Fruit fly (Drosophila melanogaster) whole organism, embryonic: ENCODE measurements around the gene CG17359.
A peak's percentile ranks its signal among the peaks of the same experiment; 100 is the strongest.

Experiments used
- Bgb ChIP-seq: fragments of 200-800 bp; sonication (Bioruptor generic); IDR thresholded peaks from 2 replicates; pipeline ENCODE4 v1.3.6; 2022; ENCODE audit warnings: missing biosample characterization, missing genetic modification characterization; ENCODE audit not compliant: partially characterized antibody
- CG10543 ChIP-seq: fragments of 200-800 bp; sonication (Bioruptor generic); optimal IDR thresholded peaks from 3 replicates; lab custom pipeline; 2017; ENCODE audit warnings: missing biosample characterization, mild to moderate bottlenecking, missing genetic modification characterization, moderate library complexity
- CG12659 ChIP-seq: fragments of 200-800 bp; sonication (Bioruptor generic); optimal IDR thresholded peaks from 3 replicates; lab custom pipeline; 2017; ENCODE audit warnings: mild to moderate bottlenecking, missing biosample characterization, missing genetic modification reagents, missing genetic modification characterization
- CG12769 ChIP-seq: fragments of 200-800 bp; sonication (Bioruptor generic); optimal IDR thresholded peaks from 2 replicates; lab custom pipeline; 2019; ENCODE audit warnings: missing biosample characterization, mild to moderate bottlenecking, missing genetic modification characterization, moderate library complexity
- CG15696 ChIP-seq: fragments of 200-800 bp; sonication (Bioruptor generic); optimal IDR thresholded peaks from 2 replicates; lab custom pipeline; 2019; ENCODE audit warnings: missing biosample characterization, mild to moderate bottlenecking, missing genetic modification characterization, moderate library complexity
- CG2116 ChIP-seq: fragments of 200-800 bp; sonication (Bioruptor generic); optimal IDR thresholded peaks from 3 replicates; lab custom pipeline; 2018; ENCODE audit warnings: missing biosample characterization, mild to moderate bottlenecking, missing genetic modification characterization
- CG31441 ChIP-seq: fragments of 200-800 bp; sonication (Bioruptor generic); IDR thresholded peaks from 2 replicates; pipeline ENCODE4 v1.3.6; 2022; ENCODE audit warnings: missing biosample characterization, missing genetic modification characterization
- CG4424 ChIP-seq: fragments of 200-800 bp; sonication (Bioruptor generic); optimal IDR thresholded peaks from 3 replicates; lab custom pipeline; 2016; ENCODE audit warnings: missing biosample characterization, missing genetic modification characterization
- CG8924 ChIP-seq: fragments of 200-800 bp; optimal IDR thresholded peaks from 3 replicates; lab custom pipeline; 2019; ENCODE audit warnings: missing biosample characterization, mild to moderate bottlenecking, missing genetic modification characterization, moderate library complexity
- CG8944 ChIP-seq: fragments of 200-800 bp; sonication (Bioruptor generic); optimal IDR thresholded peaks from 3 replicates; lab custom pipeline; 2016; ENCODE audit warnings: missing biosample characterization, missing genetic modification characterization
- CG9727 ChIP-seq: fragments of 200-800 bp; sonication (Bioruptor generic); optimal IDR thresholded peaks from 3 replicates; lab custom pipeline; 2017; ENCODE audit warnings: missing biosample characterization, mild to moderate bottlenecking, missing genetic modification characterization
- Chrac-16 ChIP-seq: fragments of 200-800 bp; sonication (Bioruptor generic); optimal IDR thresholded peaks from 3 replicates; lab custom pipeline; 2016; ENCODE audit warnings: missing biosample characterization, missing genetic modification characterization
- Dbx ChIP-seq: fragments of 200-800 bp; sonication (Bioruptor generic); IDR thresholded peaks from 3 replicates; pipeline ENCODE4 v1.3.6; 2022; ENCODE audit warnings: missing biosample characterization, missing genetic modification characterization
- Dp ChIP-seq: fragments of 200-800 bp; sonication (Bioruptor generic); optimal IDR thresholded peaks from 2 replicates; lab custom pipeline; 2018; ENCODE audit warnings: missing biosample characterization, mild to moderate bottlenecking, missing genetic modification characterization, moderate library complexity
- HLH54F ChIP-seq: fragments of 200-800 bp; sonication (Bioruptor generic); optimal IDR thresholded peaks from 3 replicates; lab custom pipeline; 2016; ENCODE audit warnings: missing biosample characterization, missing genetic modification characterization
- Hr3 ChIP-seq: fragments of 200-800 bp; sonication (Bioruptor generic); optimal IDR thresholded peaks from 3 replicates; lab custom pipeline; 2016; ENCODE audit warnings: missing biosample characterization, missing genetic modification characterization
- Lhr ChIP-seq: fragments of 200-800 bp; sonication (Bioruptor generic); optimal IDR thresholded peaks from 3 replicates; lab custom pipeline; 2017; ENCODE audit warnings: mild to moderate bottlenecking, missing biosample characterization, missing genetic modification reagents, missing genetic modification characterization
- MBD-R2 ChIP-seq: fragments of 200-800 bp; sonication (Bioruptor generic); IDR thresholded peaks from 2 replicates; pipeline ENCODE4 v1.3.6; 2022; ENCODE audit warnings: missing biosample characterization, missing genetic modification characterization
- MESR4 ChIP-seq: fragments of 200-800 bp; sonication (Bioruptor generic); optimal IDR thresholded peaks from 2 replicates; lab custom pipeline; 2018; ENCODE audit warnings: missing biosample characterization, mild to moderate bottlenecking, missing genetic modification characterization, moderate library complexity
- Max ChIP-seq: fragments of 200-800 bp; sonication (Bioruptor generic); optimal IDR thresholded peaks from 2 replicates; lab custom pipeline; 2016; ENCODE audit warnings: missing biosample characterization, mild to moderate bottlenecking, missing genetic modification characterization
- Med ChIP-seq: fragments of 200-800 bp; sonication (Bioruptor generic); peaks from one replicate; lab custom pipeline; 2016; ENCODE audit warnings: missing biosample characterization, missing genetic modification characterization, mild to moderate bottlenecking, inconsistent platforms, moderate library complexity
- Rx ChIP-seq: fragments of 200-800 bp; sonication (Bioruptor generic); IDR thresholded peaks from 2 replicates; pipeline ENCODE4 v1.3.6; 2022; ENCODE audit warnings: missing biosample characterization, missing genetic modification characterization
- Trl ChIP-seq, 3 experiments: fragments of >200 bp in 2 of 3; fragments of 200-800 bp in 1 of 3; sonication (Bioruptor generic) in 1 of 3; optimal IDR thresholded peaks; 2 replicates in 1 of 3; 3 replicates in 2 of 3; lab custom pipeline; 2016 to 2017; ENCODE audit warnings: missing biosample characterization in 1 of 3, missing genetic modification characterization in 1 of 3
- al ChIP-seq: fragments of 200-800 bp; sonication (Bioruptor generic); IDR thresholded peaks from 2 replicates; pipeline ENCODE4 v1.3.6; 2022; ENCODE audit warnings: missing biosample characterization, missing genetic modification characterization
- ap ChIP-seq: fragments of 200-800 bp; sonication (Bioruptor generic); IDR thresholded peaks from 2 replicates; pipeline ENCODE4 v1.3.6; 2022; ENCODE audit warnings: missing biosample characterization, missing genetic modification characterization
- chif ChIP-seq, 2 experiments: fragments of 200-800 bp; sonication (Bioruptor generic); optimal IDR thresholded peaks; 3 replicates each; lab custom pipeline; 2016; ENCODE audit warnings: missing biosample characterization in 2 of 2, missing genetic modification characterization in 2 of 2
- chn ChIP-seq: fragments of 200-800 bp; sonication (Bioruptor generic); optimal IDR thresholded peaks from 2 replicates; lab custom pipeline; 2016; ENCODE audit warnings: missing biosample characterization, missing genetic modification characterization
- dmrt11E ChIP-seq: fragments of 200-800 bp; sonication (Bioruptor generic); optimal IDR thresholded peaks from 3 replicates; lab custom pipeline; 2018; ENCODE audit warnings: missing biosample characterization, mild to moderate bottlenecking, missing genetic modification characterization, moderate library complexity
- exex ChIP-seq: fragments of 200-800 bp; sonication (Bioruptor generic); optimal IDR thresholded peaks from 4 replicates; lab custom pipeline; 2018; ENCODE audit warnings: missing biosample characterization, mild to moderate bottlenecking, missing genetic modification characterization, moderate library complexity
- gem ChIP-seq: fragments of 200-800 bp; sonication (Bioruptor generic); optimal IDR thresholded peaks from 2 replicates; lab custom pipeline; 2019; ENCODE audit warnings: missing biosample characterization, mild to moderate bottlenecking, missing genetic modification characterization, moderate library complexity
- hbn ChIP-seq: fragments of 200-800 bp; sonication (Bioruptor generic); IDR thresholded peaks from 2 replicates; pipeline ENCODE4 v1.3.6; 2022; ENCODE audit warnings: missing biosample characterization, missing genetic modification characterization; ENCODE audit not compliant: partially characterized antibody
- jing ChIP-seq: fragments of 200-800 bp; sonication (Bioruptor generic); optimal IDR thresholded peaks from 2 replicates; lab custom pipeline; 2018; ENCODE audit warnings: missing biosample characterization, mild to moderate bottlenecking, missing genetic modification characterization
- knrl ChIP-seq: fragments of 200-800 bp; sonication (Bioruptor generic); IDR thresholded peaks from 3 replicates; pipeline ENCODE4 v1.3.6; 2022; ENCODE audit warnings: missing biosample characterization, missing genetic modification characterization; ENCODE audit not compliant: partially characterized antibody
- mld ChIP-seq: fragments of 200-800 bp; sonication (Bioruptor generic); IDR thresholded peaks from 3 replicates; pipeline ENCODE4 v1.3.6; 2022; ENCODE audit warnings: missing biosample characterization, missing genetic modification characterization; ENCODE audit not compliant: partially characterized antibody
- pzg ChIP-seq: fragments of 200-800 bp; sonication (Bioruptor generic); optimal IDR thresholded peaks from 3 replicates; lab custom pipeline; 2018; ENCODE audit warnings: missing biosample characterization, mild to moderate bottlenecking, missing genetic modification characterization, moderate library complexity
- ranshi ChIP-seq: fragments of 200-800 bp; sonication (Bioruptor generic); IDR thresholded peaks from 2 replicates; pipeline ENCODE4 v1.3.6; 2022; ENCODE audit warnings: missing biosample characterization, missing genetic modification characterization
- run ChIP-seq: fragments of 200-800 bp; sonication (Bioruptor generic); optimal IDR thresholded peaks from 3 replicates; lab custom pipeline; 2018; ENCODE audit warnings: missing biosample characterization, mild to moderate bottlenecking, missing genetic modification characterization
- tio ChIP-seq: fragments of 200-800 bp; sonication (Bioruptor generic); optimal IDR thresholded peaks from 2 replicates; lab custom pipeline; 2017; ENCODE audit warnings: missing biosample characterization, missing genetic modification characterization, inconsistent platforms
- unpg ChIP-seq: fragments of 200-800 bp; sonication (Bioruptor generic); optimal IDR thresholded peaks from 3 replicates; lab custom pipeline; 2018; ENCODE audit warnings: missing biosample characterization, mild to moderate bottlenecking, missing genetic modification characterization, moderate library complexity
- vnd ChIP-seq: fragments of 200-800 bp; sonication (Bioruptor generic); IDR thresholded peaks from 3 replicates; pipeline ENCODE4 v1.3.6; 2022; ENCODE audit warnings: missing biosample characterization, missing genetic modification characterization; ENCODE audit not compliant: partially characterized antibody
- zen2 ChIP-seq: fragments of 200-800 bp; sonication (Bioruptor generic); IDR thresholded peaks from 3 replicates; pipeline ENCODE4 v1.3.6; 2022; ENCODE audit warnings: missing biosample characterization, missing genetic modification characterization; ENCODE audit not compliant: partially characterized antibody

The CG17359 gene

DNA sequence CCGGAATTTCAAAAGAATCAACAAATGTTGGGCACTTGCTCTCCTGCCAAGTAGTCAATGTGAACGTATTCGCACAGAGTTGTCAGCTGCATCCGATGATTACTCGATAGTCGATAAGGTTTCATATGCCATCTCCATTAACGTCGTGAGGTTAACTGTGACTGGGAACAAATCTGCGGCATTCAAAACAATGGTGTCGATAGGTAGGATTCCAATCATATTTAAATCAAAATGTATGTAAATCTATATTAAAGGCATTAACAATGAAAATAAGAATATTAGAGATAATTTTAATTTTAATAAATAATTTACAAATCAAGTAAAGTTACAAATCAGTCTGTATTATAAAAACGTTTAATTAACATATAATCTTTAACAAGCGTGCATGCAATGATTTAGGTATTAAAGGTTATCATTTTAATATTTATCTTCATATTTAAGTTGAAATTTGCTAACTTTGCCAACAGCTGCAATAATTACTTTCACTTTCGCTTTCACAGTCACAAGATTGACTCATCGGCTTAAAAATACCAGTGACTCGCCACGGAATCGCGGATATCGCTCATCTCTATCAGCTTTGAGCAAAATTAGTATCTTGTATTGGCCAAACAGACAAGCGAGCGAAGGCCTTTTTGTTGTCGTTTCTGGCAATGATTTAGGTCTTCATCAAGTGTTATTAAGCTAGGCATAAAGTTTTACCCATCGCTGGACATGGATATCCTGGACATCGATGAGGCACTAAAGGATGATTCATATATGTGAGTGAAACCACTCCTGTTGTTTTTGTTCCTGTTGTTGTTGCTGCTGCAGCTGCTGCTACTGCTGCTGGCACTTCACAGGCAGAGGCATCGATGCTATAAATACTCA, 34.2 kb downstream of the CG17359 start, which contains the start of the genes Meics, Nxf3 and ssp2 (continued):
- TF ChIP-seq dmrt11E (peak; percentile 23), knrl (GFP tag; lab: Robert Waterston, UW) (peak; percentile 79), CG12659 (GFP tag; lab: Kevin White, UChicago) (peak; percentile 46), ranshi (peak; percentile 50; the same call in 1 of the 2 replicates), gem (tag; lab: Kevin White, UChicago) (no peak), CG4424 (GFP tag; lab: Kevin White, UChicago) (no peak), jing (GFP tag; lab: Kevin White, UChicago) (no peak), chif (GFP tag; optimal IDR thresholded peaks at IDR 0.05; lab: Kevin White, UChicago) (no peak), Hr3 (GFP tag; lab: Kevin White, UChicago) (peak; percentile 60), CG10543 (GFP tag; lab: Kevin White, UChicago) (peak; percentile 42), Med (GFP tag; lab: Kevin White, UChicago) (peak; percentile 84), CG12769 (tag; lab: Kevin White, UChicago) (no peak), MBD-R2 (GFP tag; lab: Robert Waterston, UW) (peak; percentile 79), MESR4 (GFP tag; lab: Kevin White, UChicago) (peak; percentile 87), Rx (peak; percentile 3; the same call in 1 of the 2 replicates), CG2116 (peak; percentile 57), Max (GFP tag; lab: Kevin White, UChicago) (no peak), hbn (GFP tag; lab: Robert Waterston, UW) (0 out of 2 replicates have a peak, but pooled peaks have one; percentile 55), pzg (peak; percentile 60), al (no peak), run (no peak), CG9727 (GFP tag; lab: Kevin White, UChicago) (peak; percentile 56), vnd (GFP tag; lab: Robert Waterston, UW) (peak; percentile 61), Dp (GFP tag; lab: Kevin White, UChicago) (peak; percentile 40), CG8944 (GFP tag; lab: Kevin White, UChicago) (peak; percentile 20), mld (peak; percentile 39; the same call in 1 of the 3 replicates), Lhr (peak; percentile 14), Trl (optimal IDR thresholded peaks at IDR 0.05; lab: Kevin White, UChicago) (no peak), Trl (GFP tag; optimal IDR thresholded peaks at IDR 0.05; lab: Kevin White, UChicago) (no peak), Dbx (0 out of 3 replicates have a peak, but pooled peaks have one; percentile 21), zen2 (GFP tag; lab: Robert Waterston, UW) (peak; percentile 54; the same call in 2 of the 3 replicates), CG15696 (tag; lab: Kevin White, UChicago) (no peak), CG8924 (tag; lab: Kevin White, UChicago) (peak; percentile 17), exex (no peak), Chrac-16 (GFP tag; lab: Kevin White, UChicago) (peak; percentile 7), CG31441 (peak; percentile 86; the same call in 1 of the 2 replicates), HLH54F (GFP tag; lab: Kevin White, UChicago) (peak; percentile 21), Bgb (GFP tag; lab: Robert Waterston, UW) (peak; percentile 71), unpg (GFP tag; lab: Kevin White, UChicago) (no peak), chn (GFP tag; lab: Kevin White, UChicago) (no peak), tio (GFP tag; lab: Kevin White, UChicago) (peak; percentile 3), ap (GFP tag; lab: Robert Waterston, UW) (no peak)
